Fruit fly (Drosophila melanogaster) whole organism, adult: ENCODE measurements around the gene GstD3.

ENCODE experiments used
- CG11617 ChIP-seq: fragments of 200-800 bp; sonication (Bioruptor generic); optimal IDR thresholded peaks from 2 replicates; lab custom pipeline; 2017; ENCODE audit warnings: mild to moderate bottlenecking, missing biosample characterization, missing genetic modification reagents, missing genetic modification characterization
- CG12768 ChIP-seq: fragments of 200-800 bp; sonication (Bioruptor generic); optimal IDR thresholded peaks from 2 replicates; lab custom pipeline; 2017; ENCODE audit warnings: missing biosample characterization, missing genetic modification characterization, mild to moderate bottlenecking, moderate library complexity, missing genetic modification reagents
- CG14711 ChIP-seq: fragments of 200-800 bp; sonication (Bioruptor generic); optimal IDR thresholded peaks from 2 replicates; lab custom pipeline; 2018; ENCODE audit warnings: missing biosample characterization, mild to moderate bottlenecking, missing genetic modification characterization, moderate library complexity
- CG1620 ChIP-seq: fragments of 200-800 bp; sonication (Bioruptor generic); optimal IDR thresholded peaks from 2 replicates; lab custom pipeline; 2016; ENCODE audit warnings: missing biosample characterization, missing genetic modification characterization
- CG33017 ChIP-seq: fragments of 200-800 bp; sonication (Bioruptor generic); optimal IDR thresholded peaks from 2 replicates; lab custom pipeline; 2018; ENCODE audit warnings: missing biosample characterization, mild to moderate bottlenecking, missing genetic modification characterization, moderate library complexity
- CG5204 ChIP-seq: fragments of 200-800 bp; sonication (Bioruptor generic); optimal IDR thresholded peaks from 2 replicates; lab custom pipeline; 2016; ENCODE audit warnings: missing biosample characterization, missing genetic modification characterization
- CG7045 ChIP-seq: fragments of 200-800 bp; sonication (Bioruptor generic); optimal IDR thresholded peaks from 2 replicates; lab custom pipeline; 2017; ENCODE audit warnings: missing biosample characterization, mild to moderate bottlenecking, missing genetic modification characterization
- CG7101 ChIP-seq: fragments of 200-800 bp; sonication (Bioruptor generic); optimal IDR thresholded peaks from 2 replicates; lab custom pipeline; 2018; ENCODE audit warnings: missing biosample characterization, mild to moderate bottlenecking, missing genetic modification characterization, moderate library complexity
- Clk ChIP-seq: fragments of 200-800 bp; sonication (Bioruptor generic); optimal IDR thresholded peaks from 2 replicates; lab custom pipeline; 2017; ENCODE audit warnings: missing biosample characterization, missing genetic modification characterization
- Crg-1 ChIP-seq: fragments of 200-800 bp; sonication (Bioruptor generic); optimal IDR thresholded peaks from 2 replicates; lab custom pipeline; 2016; ENCODE audit warnings: missing biosample characterization, missing genetic modification characterization
- Hr96 ChIP-seq: fragments of 200-800 bp; sonication (Bioruptor generic); optimal IDR thresholded peaks from 2 replicates; lab custom pipeline; 2016; ENCODE audit warnings: missing biosample characterization, missing genetic modification characterization
- Mnt ChIP-seq: fragments of 200-800 bp; sonication (Bioruptor generic); optimal IDR thresholded peaks from 2 replicates; lab custom pipeline; 2016; ENCODE audit warnings: missing biosample characterization, mild to moderate bottlenecking, missing genetic modification characterization
- bab1 ChIP-seq: fragments of 200-800 bp; sonication (Bioruptor generic); optimal IDR thresholded peaks from 3 replicates; lab custom pipeline; 2019; ENCODE audit warnings: missing biosample characterization, mild to moderate bottlenecking, missing genetic modification characterization, moderate library complexity
- cic ChIP-seq: fragments of 200-800 bp; sonication (Bioruptor generic); optimal IDR thresholded peaks from 2 replicates; lab custom pipeline; 2017; ENCODE audit warnings: missing biosample characterization, mild to moderate bottlenecking, missing genetic modification characterization, moderate library complexity
- cnc ChIP-seq, 2 experiments: fragments of >200 bp; optimal IDR thresholded peaks; 2 replicates each; lab custom pipeline; 2017
- kay ChIP-seq: fragments of 200-800 bp; sonication (Bioruptor generic); peaks from one replicate; lab custom pipeline; 2016; ENCODE audit warnings: missing biosample characterization, missing genetic modification characterization, borderline replicate concordance
- ovo ChIP-seq: fragments of 200-800 bp; sonication (Bioruptor generic); optimal IDR thresholded peaks from 2 replicates; lab custom pipeline; 2016; ENCODE audit warnings: missing biosample characterization, missing genetic modification characterization
- pad ChIP-seq: fragments of 200-800 bp; sonication (Bioruptor generic); optimal IDR thresholded peaks from 3 replicates; lab custom pipeline; 2017; ENCODE audit warnings: missing biosample characterization, missing genetic modification characterization, mild to moderate bottlenecking, moderate library complexity, missing genetic modification reagents
- tj ChIP-seq: fragments of 200-800 bp; sonication (Bioruptor generic); optimal IDR thresholded peaks from 3 replicates; lab custom pipeline; 2017; ENCODE audit warnings: missing biosample characterization, mild to moderate bottlenecking, missing genetic modification characterization, moderate library complexity
- toe ChIP-seq: fragments of 200-800 bp; sonication (Bioruptor generic); optimal IDR thresholded peaks from 2 replicates; lab custom pipeline; 2016; ENCODE audit warnings: missing biosample characterization, missing genetic modification characterization

GstD3 gene

DNA sequence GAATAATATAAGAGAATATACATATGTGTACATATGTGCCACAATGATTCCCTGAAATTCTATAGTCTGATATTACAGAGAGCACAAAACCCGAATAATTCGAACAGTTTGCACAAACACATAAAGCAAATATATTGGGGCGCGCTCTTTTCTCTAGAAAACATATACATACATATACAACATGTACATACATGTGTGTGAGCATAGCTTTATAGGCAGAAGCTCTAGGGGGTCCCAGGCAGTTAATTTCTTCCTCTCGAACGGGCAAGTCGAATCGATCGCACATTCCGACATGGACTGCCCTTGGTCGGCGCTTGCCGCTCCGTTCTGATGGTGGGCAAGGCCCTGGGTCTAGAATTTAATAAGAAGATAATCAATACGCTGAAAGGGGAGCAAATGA lies at the start of gene GstD3:
GstD3 (plus strand) TSS at position 269 of the 400 bp plus-strand sequence.
- TF ChIP-seq cic (GFP tag; lab: Kevin White, UChicago) (no peak), CG5204 (no peak), pad (GFP tag; lab: Kevin White, UChicago) (no peak), bab1 (GFP tag; lab: Kevin White, UChicago) (no peak), kay (GFP tag; lab: Kevin White, UChicago) (peak; percentile 50), Crg-1 (GFP tag; lab: Kevin White, UChicago) (no peak), cnc (optimal IDR thresholded peaks at IDR 0.05; lab: Kevin White, UChicago) (no peak), tj (GFP tag; lab: Kevin White, UChicago) (no peak)

DNA sequence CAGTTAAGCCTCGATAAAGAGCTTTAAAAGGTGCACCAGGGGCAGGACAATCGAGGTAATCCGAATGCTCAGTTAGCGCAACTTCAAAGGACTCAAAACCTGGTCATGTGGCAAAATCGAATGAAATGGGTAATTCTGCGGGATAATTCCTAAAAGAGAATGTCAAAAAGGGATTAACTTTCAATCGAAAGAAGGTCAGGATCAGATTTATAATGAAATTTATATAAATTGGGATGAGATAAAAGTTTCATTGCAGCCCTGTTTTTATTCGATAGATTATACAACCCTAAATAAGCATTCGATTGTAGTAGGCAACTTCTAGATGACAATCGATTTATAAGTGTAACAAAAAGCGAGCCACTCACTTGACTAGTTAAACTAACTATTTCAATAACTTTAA lies 49.6 kb upstream of the GstD3 start, which contains the start of gene CG10013:
CG10013 (plus strand) TSS at position 301 of the 400 bp plus-strand sequence.
- no peak for TF ChIP-seq CG12768 (GFP tag; lab: Kevin White, UChicago)
- TF ChIP-seq tj (GFP tag; lab: Kevin White, UChicago): no peak
- TF ChIP-seq Crg-1 (GFP tag; lab: Kevin White, UChicago): no peak
- TF ChIP-seq CG7045: no peak
- no peak for TF ChIP-seq CG5204

DNA sequence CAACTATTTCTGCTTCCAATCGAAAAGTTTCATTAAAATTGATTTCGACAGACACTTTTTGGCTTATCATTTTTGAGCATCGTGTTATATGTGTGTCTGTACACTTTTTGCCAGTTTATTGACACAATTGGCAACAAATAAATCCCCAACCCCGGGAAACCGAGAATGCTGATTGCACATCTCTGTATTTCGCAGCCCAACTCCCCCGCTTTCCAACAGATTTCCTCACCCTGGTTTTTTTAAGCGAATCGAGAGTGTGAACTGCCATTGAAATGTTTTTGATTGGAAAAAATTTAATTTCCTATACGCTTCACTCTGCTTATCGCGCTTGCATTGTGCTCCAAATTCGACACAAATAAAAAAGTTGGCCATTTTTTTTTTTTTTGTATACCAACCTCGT lies 46.0 kb upstream of the GstD3 start:
- TF ChIP-seq Clk: no peak
- TF ChIP-seq CG5204: no peak
- no peak for TF ChIP-seq CG1620 (GFP tag; lab: Kevin White, UChicago)
- no peak for TF ChIP-seq CG11617 (GFP tag; lab: Kevin White, UChicago)
- TF ChIP-seq pad (GFP tag; lab: Kevin White, UChicago): no peak
- TF ChIP-seq ovo (GFP tag; lab: Kevin White, UChicago): no peak
- TF ChIP-seq Crg-1 (GFP tag; lab: Kevin White, UChicago): no peak
- no peak for TF ChIP-seq CG7101
- TF ChIP-seq cic (GFP tag; lab: Kevin White, UChicago): no peak
- no peak for TF ChIP-seq toe (GFP tag; lab: Kevin White, UChicago)
- TF ChIP-seq CG12768 (GFP tag; lab: Kevin White, UChicago): no peak
- no peak for TF ChIP-seq cnc (optimal IDR thresholded peaks at IDR 0.05; lab: Kevin White, UChicago)
- no peak for TF ChIP-seq CG7045
- TF ChIP-seq kay (GFP tag; lab: Kevin White, UChicago): no peak
- no peak for TF ChIP-seq CG14711
- TF ChIP-seq tj (GFP tag; lab: Kevin White, UChicago): no peak
- no peak for TF ChIP-seq CG33017 (tag; lab: Kevin White, UChicago)
- TF ChIP-seq bab1 (GFP tag; lab: Kevin White, UChicago): no peak
- no peak for TF ChIP-seq Hr96

DNA sequence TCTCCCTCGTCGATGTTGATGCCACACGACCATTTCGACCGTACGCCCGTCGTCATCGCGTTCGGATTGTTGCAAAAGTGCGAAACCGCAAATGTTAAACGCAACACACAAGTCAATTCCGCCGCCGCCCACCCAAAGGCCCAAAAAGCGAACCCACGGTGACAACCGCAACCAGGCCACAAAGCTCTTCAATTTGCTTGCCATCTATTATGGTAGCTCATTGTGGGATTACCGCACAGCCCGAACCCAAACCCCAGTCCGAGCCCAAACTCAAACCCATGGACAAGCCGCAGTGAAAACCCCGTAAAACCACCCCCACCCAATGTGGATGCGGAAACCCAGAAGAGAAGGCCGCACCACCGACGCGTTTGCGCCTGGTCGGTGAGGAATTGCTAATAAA lies 43.0 kb upstream of the GstD3 start:
- TF ChIP-seq CG14711 (no peak), CG33017 (tag; lab: Kevin White, UChicago) (no peak), CG1620 (GFP tag; lab: Kevin White, UChicago) (no peak), cnc (optimal IDR thresholded peaks at IDR 0.05; lab: Kevin White, UChicago) (no peak), toe (GFP tag; lab: Kevin White, UChicago) (no peak), CG7045 (no peak)

DNA sequence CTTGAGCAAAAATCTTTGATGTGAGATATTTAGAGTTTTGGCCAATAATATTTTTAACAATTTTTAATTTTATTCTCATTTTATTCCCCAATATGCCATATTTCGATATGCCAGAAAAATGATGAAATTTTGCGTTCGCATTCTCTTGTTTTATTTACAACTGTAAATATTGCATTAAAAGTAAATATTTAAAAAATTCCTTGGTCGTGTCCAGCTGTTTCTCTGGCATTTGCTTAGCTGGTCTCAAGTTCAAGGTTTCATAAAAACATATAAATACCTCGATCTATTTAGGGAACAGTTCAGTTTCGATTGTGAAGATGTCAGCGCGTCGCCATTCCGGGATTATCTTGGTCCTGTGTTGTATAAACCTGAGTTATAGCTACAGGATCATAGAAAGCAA lies 31.5 kb upstream of the GstD3 start, which contains the start of gene Sgsf:
Sgsf (plus strand) TSS at position 301 of the 400 bp plus-strand sequence.
- no peak for TF ChIP-seq CG7101
- no peak for TF ChIP-seq kay (GFP tag; lab: Kevin White, UChicago)
- TF ChIP-seq toe (GFP tag; lab: Kevin White, UChicago): no peak
- no peak for TF ChIP-seq CG12768 (GFP tag; lab: Kevin White, UChicago)
- TF ChIP-seq CG14711: no peak
- no peak for TF ChIP-seq Clk
- no peak for TF ChIP-seq Hr96
- no peak for TF ChIP-seq CG1620 (GFP tag; lab: Kevin White, UChicago)
- no peak for TF ChIP-seq Mnt

DNA sequence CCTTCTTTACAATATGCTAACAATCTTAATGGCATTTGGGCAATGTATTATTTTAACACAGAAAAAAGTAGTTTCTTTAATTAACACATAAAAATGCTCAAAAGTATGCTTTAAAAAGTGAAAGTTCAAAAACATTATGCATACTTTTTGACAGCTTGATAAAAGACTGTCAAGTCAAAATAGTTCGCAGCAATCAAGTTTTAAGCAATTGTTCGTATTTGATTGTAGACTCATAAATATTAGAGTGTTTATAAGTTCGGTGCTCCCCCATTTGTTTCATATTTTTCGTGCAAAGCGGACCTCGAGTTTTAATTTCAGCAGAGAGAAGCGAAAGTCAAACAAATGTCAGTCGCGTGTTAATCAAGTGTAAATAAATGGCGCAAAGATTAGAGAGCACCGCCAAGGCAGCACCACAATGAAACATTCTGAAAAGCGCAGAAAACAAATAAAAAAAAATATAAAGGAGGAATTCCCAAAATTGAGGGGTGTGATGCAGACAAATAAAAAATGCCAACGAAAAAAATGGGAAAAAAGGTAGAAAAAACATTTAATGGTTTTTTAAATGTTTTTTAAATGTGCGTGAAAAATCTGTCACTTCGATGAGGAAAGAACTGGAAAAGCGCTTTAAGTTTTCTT lies 27.8 kb upstream of the GstD3 start:
- no peak for TF ChIP-seq CG1620 (GFP tag; lab: Kevin White, UChicago)
- no peak for TF ChIP-seq CG14711
- TF ChIP-seq CG5204: no peak
- no peak for TF ChIP-seq Hr96
- peak; percentile 54 for TF ChIP-seq kay (GFP tag; lab: Kevin White, UChicago)
- no peak for TF ChIP-seq cic (GFP tag; lab: Kevin White, UChicago)

DNA sequence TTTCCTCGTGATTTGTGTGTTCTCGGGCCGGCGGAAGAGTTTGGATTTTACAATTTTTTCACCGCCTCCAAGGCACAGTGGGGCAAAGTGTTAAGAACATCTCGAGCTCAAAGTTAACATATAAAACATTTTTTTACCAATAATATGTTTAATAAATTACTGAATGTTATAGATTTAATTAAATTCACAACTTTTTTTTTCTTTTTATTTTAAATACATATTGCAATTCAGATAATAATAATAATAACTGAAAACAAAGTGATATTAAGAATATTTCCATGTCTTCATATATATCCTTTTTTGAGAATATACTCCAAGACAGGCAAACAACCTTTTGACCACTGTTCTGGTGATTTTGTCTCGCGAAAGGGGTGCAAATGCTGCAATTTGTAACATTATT lies 26.9 kb upstream of the GstD3 start:
- TF ChIP-seq tj (GFP tag; lab: Kevin White, UChicago) (no peak), kay (GFP tag; lab: Kevin White, UChicago) (no peak), CG5204 (no peak), CG7101 (no peak), bab1 (GFP tag; lab: Kevin White, UChicago) (no peak), Clk (no peak), cnc (optimal IDR thresholded peaks at IDR 0.05; lab: Kevin White, UChicago) (no peak), CG7045 (no peak), Crg-1 (GFP tag; lab: Kevin White, UChicago) (no peak)
